Fruit fly (Drosophila melanogaster): ENCODE data around the gene CG42613.

The CG42613 gene

DNA sequence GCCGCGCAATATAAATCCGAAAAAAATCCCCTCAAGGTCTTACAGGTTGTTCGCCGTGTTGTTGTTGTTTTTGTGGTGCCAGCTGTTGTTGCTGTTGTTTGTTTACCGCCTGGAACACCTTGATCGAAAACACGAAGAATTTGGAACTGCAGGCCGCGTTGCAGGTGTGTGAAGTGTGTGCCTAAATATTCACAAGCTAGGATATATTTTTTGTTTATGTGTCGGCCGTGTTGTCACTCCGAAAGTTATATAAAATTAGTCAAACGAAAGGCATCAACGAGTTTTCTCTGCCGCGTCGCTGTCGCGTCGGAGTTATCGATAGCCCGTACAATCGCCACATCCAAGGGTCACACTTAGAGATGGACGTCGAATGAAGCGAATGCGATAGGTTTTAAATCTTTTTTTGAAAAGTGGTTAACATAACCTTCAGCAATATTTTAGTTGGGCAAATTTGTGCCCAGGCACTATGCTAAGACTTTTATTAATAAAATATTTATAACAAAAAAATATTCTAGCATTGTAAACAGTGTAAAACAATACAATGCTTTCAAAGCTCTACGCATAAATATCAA lies 564 bp upstream of the CG42613 start, which contains the start of gene Mpc1 (continued):
- peak; percentile 4 for TF ChIP-seq CG15696 (tag; optimal IDR thresholded peaks at IDR 0.05)
- TF ChIP-seq Dp (GFP tag; optimal IDR thresholded peaks at IDR 0.05), result peak; percentile 69
- no peak for TF ChIP-seq Ptx1 (GFP tag; IDR thresholded peaks at IDR 0.05)
- TF ChIP-seq cwo (GFP tag; optimal IDR thresholded peaks at IDR 0.05), result no peak
- no peak; the same call in 1 of the 2 replicates for TF ChIP-seq lmd (GFP tag; IDR thresholded peaks at IDR 0.05)
- TF ChIP-seq Atf3 (GFP tag; optimal IDR thresholded peaks at IDR 0.05), result no peak
- no peak for TF ChIP-seq wor (GFP tag; IDR thresholded peaks at IDR 0.05)
- TF ChIP-seq vfl (GFP tag; optimal IDR thresholded peaks at IDR 0.05), result no peak
- TF ChIP-seq CG12219 (GFP tag; optimal IDR thresholded peaks at IDR 0.05), result no peak
- TF ChIP-seq CG4730 (GFP tag; IDR thresholded peaks at IDR 0.05), result no peak
- TF ChIP-seq CG10267 (tag; optimal IDR thresholded peaks at IDR 0.05), result no peak
- no peak for TF ChIP-seq fru (optimal IDR thresholded peaks at IDR 0.05)
- TF ChIP-seq CG12744 (GFP tag; optimal IDR thresholded peaks at IDR 0.05), result no peak
- TF ChIP-seq bcd (GFP tag; optimal IDR thresholded peaks at IDR 0.05), result no peak
- no peak; the same call in 1 of the 2 replicates for TF ChIP-seq onecut (GFP tag; IDR thresholded peaks at IDR 0.05)
- TF ChIP-seq CG11723 (GFP tag; optimal IDR thresholded peaks at IDR 0.05), result no peak
- TF ChIP-seq CG13894 (tag; optimal IDR thresholded peaks at IDR 0.05), result no peak
- no peak for TF ChIP-seq Ravus (GFP tag; IDR thresholded peaks at IDR 0.05)
- TF ChIP-seq pita (GFP tag; optimal IDR thresholded peaks at IDR 0.05), result no peak
- TF ChIP-seq CG4404 (GFP tag; IDR thresholded peaks at IDR 0.05), result no peak; the same call in 1 of the 2 replicates
- TF ChIP-seq fd102C (GFP tag; optimal IDR thresholded peaks at IDR 0.05), result no peak
- no peak for TF ChIP-seq CG17612 (GFP tag; IDR thresholded peaks at IDR 0.05)
- TF ChIP-seq ro (GFP tag; IDR thresholded peaks at IDR 0.05), result no peak
- TF ChIP-seq CG1647 (GFP tag; optimal IDR thresholded peaks at IDR 0.05), result no peak
- TF ChIP-seq CG13296 (GFP tag; optimal IDR thresholded peaks at IDR 0.05), result no peak
- TF ChIP-seq z (GFP tag; IDR thresholded peaks at IDR 0.05), result no peak
- TF ChIP-seq ERR (GFP tag; optimal IDR thresholded peaks at IDR 0.05), result peak; percentile 51
- TF ChIP-seq dimm (GFP tag; IDR thresholded peaks at IDR 0.05), result no peak
- TF ChIP-seq sens-2 (GFP tag; IDR thresholded peaks at IDR 0.05), result no peak
- TF ChIP-seq CG32532 (GFP tag; IDR thresholded peaks at IDR 0.05), result no peak
- TF ChIP-seq Atf6 (GFP tag; IDR thresholded peaks at IDR 0.05), result no peak
- no peak for TF ChIP-seq toy (GFP tag; IDR thresholded peaks at IDR 0.05)
- TF ChIP-seq CG18619 (GFP tag; optimal IDR thresholded peaks at IDR 0.05), result no peak
- TF ChIP-seq Gug (GFP tag; IDR thresholded peaks at IDR 0.05), result peak; percentile 25; the same call in 1 of the 4 replicates
- no peak for TF ChIP-seq tgo (GFP tag; IDR thresholded peaks at IDR 0.05)
- TF ChIP-seq H15 (GFP tag; IDR thresholded peaks at IDR 0.05), result no peak; the same call in 2 of the 3 replicates
- TF ChIP-seq Med (GFP tag), result peak; percentile 68
- no peak for TF ChIP-seq H2.0 (GFP tag; IDR thresholded peaks at IDR 0.05)
- no peak for TF ChIP-seq Lpt (GFP tag; optimal IDR thresholded peaks at IDR 0.05)
- peak; percentile 86 for TF ChIP-seq row (GFP tag; IDR thresholded peaks at IDR 0.05)
- TF ChIP-seq Dip3 (GFP tag; optimal IDR thresholded peaks at IDR 0.05), result no peak
- TF ChIP-seq fd64A (GFP tag; optimal IDR thresholded peaks at IDR 0.05), result no peak
- TF ChIP-seq Optix (GFP tag; IDR thresholded peaks at IDR 0.05), result no peak
- TF ChIP-seq zfh2 (GFP tag; optimal IDR thresholded peaks at IDR 0.05), result no peak
- peak; percentile 39 for TF ChIP-seq CG17568 (GFP tag; optimal IDR thresholded peaks at IDR 0.05)
- TF ChIP-seq dati (GFP tag; IDR thresholded peaks at IDR 0.05), result no peak
- no peak for TF ChIP-seq CG12155 (GFP tag; optimal IDR thresholded peaks at IDR 0.05)
- TF ChIP-seq wek (GFP tag; optimal IDR thresholded peaks at IDR 0.05), result peak; percentile 2
- TF ChIP-seq pzg (GFP tag; optimal IDR thresholded peaks at IDR 0.05), result peak; percentile 55
- TF ChIP-seq CG4617 (GFP tag; optimal IDR thresholded peaks at IDR 0.05; ENCODE audit: borderline replicate concordance), result peak; percentile 22
- TF ChIP-seq C15 (GFP tag; IDR thresholded peaks at IDR 0.05), result no peak
- no peak for TF ChIP-seq gcm2 (GFP tag; optimal IDR thresholded peaks at IDR 0.05)
- 0 out of 3 replicates have a peak, but pooled peaks have one; percentile 54 for TF ChIP-seq CG11456 (GFP tag; IDR thresholded peaks at IDR 0.05)
